Worm (Caenorhabditis elegans): ENCODE measurements around the gene sup-1.

ce11 chrIII:11721405-11721804, 16.0 kb downstream of the sup-1 start, which contains the start of gene Y41C4A.32:
- no peak for TF ChIP-seq unc-62 (GFP tag; optimal IDR thresholded peaks at IDR 0.05)
- TF ChIP-seq ceh-82 (tag; optimal IDR thresholded peaks at IDR 0.05) = no peak
- no peak for TF ChIP-seq nhr-237 (tag; optimal IDR thresholded peaks at IDR 0.05)
- no peak for TF ChIP-seq snpc-4 (tag; optimal IDR thresholded peaks at IDR 0.05)
- TF ChIP-seq nhr-76 (tag; optimal IDR thresholded peaks at IDR 0.05) = no peak
- no peak for TF ChIP-seq nhr-77 (tag; optimal IDR thresholded peaks at IDR 0.05)
- no peak for TF ChIP-seq ama-1 (optimal IDR thresholded peaks at IDR 0.05)
- TF ChIP-seq elt-2 (tag; optimal IDR thresholded peaks at IDR 0.05) = no peak
- TF ChIP-seq mdl-1 (tag; optimal IDR thresholded peaks at IDR 0.05) = no peak
- TF ChIP-seq nhr-25 (tag; optimal IDR thresholded peaks at IDR 0.05) = no peak
- TF ChIP-seq aly-2 (tag; optimal IDR thresholded peaks at IDR 0.05) = no peak
- no peak for TF ChIP-seq fkh-10 (GFP tag; optimal IDR thresholded peaks at IDR 0.05)
- no peak for TF ChIP-seq sea-2 (GFP tag; optimal IDR thresholded peaks at IDR 0.05)
- no peak for TF ChIP-seq zag-1 (tag; optimal IDR thresholded peaks at IDR 0.05)

Measured in whole organism, L3 larva.